Fruit fly (Drosophila melanogaster): ENCODE measurements around the gene Prp4k.

The Prp4k gene

DNA sequence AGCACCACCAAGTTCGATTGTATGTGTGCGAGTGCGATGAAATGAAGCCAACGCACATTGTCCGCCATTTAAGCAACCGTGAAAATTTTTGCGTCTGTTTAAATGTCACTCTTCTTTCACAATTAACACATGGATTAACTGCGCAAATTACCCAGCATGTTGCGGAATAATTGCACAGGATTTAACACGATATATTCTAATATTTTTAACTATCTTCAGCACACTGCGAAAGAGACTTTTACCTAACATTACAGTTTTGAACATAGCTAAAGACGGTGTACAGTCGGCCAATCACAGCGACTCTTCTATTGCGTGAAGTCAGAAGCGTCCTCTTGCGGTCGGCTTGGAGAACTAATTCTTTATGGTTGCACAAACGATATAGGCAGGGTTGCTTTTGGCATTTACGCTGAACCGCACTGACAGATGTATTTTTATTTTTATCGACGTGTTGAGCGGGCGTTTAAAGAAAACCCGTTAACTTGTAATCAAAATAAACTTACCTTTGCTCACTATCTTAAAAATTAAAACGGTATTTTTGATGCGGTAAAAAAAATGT, 35.5 kb upstream of the Prp4k start (continued):
- TF ChIP-seq Dad (GFP tag; optimal IDR thresholded peaks at IDR 0.05) = peak; percentile 66
- TF ChIP-seq cg (GFP tag; optimal IDR thresholded peaks at IDR 0.05) = peak; percentile 85
- TF ChIP-seq CG9727 (GFP tag; optimal IDR thresholded peaks at IDR 0.05) = peak; percentile 35
- no peak for TF ChIP-seq Sox102F (GFP tag; optimal IDR thresholded peaks at IDR 0.05)
- no peak for TF ChIP-seq hth (optimal IDR thresholded peaks at IDR 0.05)
- peak; percentile 25; the same call in 2 of the 4 replicates for TF ChIP-seq Dll (GFP tag; IDR thresholded peaks at IDR 0.05; ENCODE audit: partially characterized antibody)
- peak; percentile 86 for TF ChIP-seq phol (tag; optimal IDR thresholded peaks at IDR 0.05)
- TF ChIP-seq eve (GFP tag; optimal IDR thresholded peaks at IDR 0.05) = peak in 1 of 2 experiments; percentile 64
- peak; percentile 89 for TF ChIP-seq CG33213 (GFP tag; optimal IDR thresholded peaks at IDR 0.05)
- no peak for TF ChIP-seq slou (GFP tag; optimal IDR thresholded peaks at IDR 0.05)
- no peak for TF ChIP-seq lola (GFP tag; optimal IDR thresholded peaks at IDR 0.05)
- TF ChIP-seq eyg (GFP tag; optimal IDR thresholded peaks at IDR 0.05) = peak; percentile 17
- TF ChIP-seq CG14667 (GFP tag; IDR thresholded peaks at IDR 0.05) = no peak
- no peak for TF ChIP-seq CG17359 (tag; optimal IDR thresholded peaks at IDR 0.05)
- TF ChIP-seq Nf-YB (GFP tag; optimal IDR thresholded peaks at IDR 0.05) = peak; percentile 98
- TF ChIP-seq Deaf1 (tag; optimal IDR thresholded peaks at IDR 0.05) = peak; percentile 100
- TF ChIP-seq CG5245 (GFP tag; optimal IDR thresholded peaks at IDR 0.05) = peak; percentile 30
- no peak for TF ChIP-seq jing (GFP tag; optimal IDR thresholded peaks at IDR 0.05)
- no peak for TF ChIP-seq Kr (GFP tag; optimal IDR thresholded peaks at IDR 0.05)
- peak; percentile 99 for TF ChIP-seq MESR4 (GFP tag; optimal IDR thresholded peaks at IDR 0.05)
- peak; percentile 9 for TF ChIP-seq Sin3A (optimal IDR thresholded peaks at IDR 0.05)
- peak; percentile 28 for TF ChIP-seq slp2 (GFP tag; optimal IDR thresholded peaks at IDR 0.05)
- TF ChIP-seq dmrt11E (tag; optimal IDR thresholded peaks at IDR 0.05) = peak; percentile 23
- TF ChIP-seq CG2202 (tag; optimal IDR thresholded peaks at IDR 0.05) = no peak
- no peak for TF ChIP-seq CG12391 (tag; optimal IDR thresholded peaks at IDR 0.05)
- no peak for TF ChIP-seq CG10959 (GFP tag; IDR thresholded peaks at IDR 0.05)
- no peak for TF ChIP-seq HLH3B (GFP tag; IDR thresholded peaks at IDR 0.05)
- peak; percentile 85 for TF ChIP-seq CG5180 (GFP tag; optimal IDR thresholded peaks at IDR 0.05)
- TF ChIP-seq tup (GFP tag; optimal IDR thresholded peaks at IDR 0.05) = no peak
- peak; percentile 55 for TF ChIP-seq nerfin-2 (GFP tag; IDR thresholded peaks at IDR 0.05; ENCODE audit: partially characterized antibody)
- TF ChIP-seq Asciz (GFP tag; optimal IDR thresholded peaks at IDR 0.05) = no peak
- TF ChIP-seq exex (tag; optimal IDR thresholded peaks at IDR 0.05) = no peak
- no peak for TF ChIP-seq gt (GFP tag; IDR thresholded peaks at IDR 0.05)
- no peak for TF ChIP-seq ranshi (GFP tag; IDR thresholded peaks at IDR 0.05)
- TF ChIP-seq Bdp1 (GFP tag; optimal IDR thresholded peaks at IDR 0.05) = peak; percentile 51
- peak; percentile 50 for TF ChIP-seq Atf-2 (GFP tag; optimal IDR thresholded peaks at IDR 0.05)
- no peak for TF ChIP-seq Usf (GFP tag; optimal IDR thresholded peaks at IDR 0.05)
- peak; percentile 6 for TF ChIP-seq az2 (GFP tag; optimal IDR thresholded peaks at IDR 0.05)
- TF ChIP-seq tio (GFP tag; optimal IDR thresholded peaks at IDR 0.05) = no peak
- TF ChIP-seq CG3163 (GFP tag; optimal IDR thresholded peaks at IDR 0.05) = no peak
- no peak for TF ChIP-seq emc (GFP tag; optimal IDR thresholded peaks at IDR 0.05)
- TF ChIP-seq Taf1 (GFP tag; IDR thresholded peaks at IDR 0.05) = no peak
- TF ChIP-seq esg (GFP tag; conservative IDR thresholded peaks at IDR 0.05) = no peak
- TF ChIP-seq aop (GFP tag; IDR thresholded peaks at IDR 0.05) = no peak
- TF ChIP-seq amos (GFP tag; IDR thresholded peaks at IDR 0.05; ENCODE audit: partially characterized antibody) = peak; percentile 66; the same call in 1 of the 2 replicates
- TF ChIP-seq CG7928 (GFP tag; optimal IDR thresholded peaks at IDR 0.05) = peak; percentile 60
- TF ChIP-seq run (tag; optimal IDR thresholded peaks at IDR 0.05) = no peak
- 0 out of 2 replicates have a peak, but pooled peaks have one; percentile 14 for TF ChIP-seq Xrp1 (GFP tag; IDR thresholded peaks at IDR 0.05)
- no peak for TF ChIP-seq sisA (GFP tag; IDR thresholded peaks at IDR 0.05)
- no peak for TF ChIP-seq MTF-1 (GFP tag; optimal IDR thresholded peaks at IDR 0.05; ENCODE audit: borderline replicate concordance)

Data from whole organism, embryonic.